Worm (Caenorhabditis elegans) whole organism, L2 larva: Measurements from ENCODE around the gene srt-42.
A peak's percentile ranks its signal among the peaks of the same experiment; 100 is the strongest.

Experiments
- C34F6.9 ChIP-seq: fragments of 150-350 bp; optimal IDR thresholded peaks from 2 replicates; lab custom pipeline; 2014; ENCODE audit warnings: missing biosample characterization, missing genetic modification characterization
- F13H6.1 ChIP-seq: sonication (generic microtip); optimal IDR thresholded peaks from 2 replicates; lab custom pipeline; 2016; ENCODE audit warnings: missing genetic modification characterization, missing compliant biosample characterization
- R02D3.7 ChIP-seq: fragments of 150-350 bp; optimal IDR thresholded peaks from 2 replicates; lab custom pipeline; 2014; ENCODE audit warnings: missing biosample characterization, missing genetic modification characterization
- Y55F3AM.14 ChIP-seq: fragments of 200-800 bp; sonication (Bioruptor generic); optimal IDR thresholded peaks from 2 replicates; lab custom pipeline; 2018; ENCODE audit warnings: mild to moderate bottlenecking, missing genetic modification characterization, missing compliant biosample characterization
- alr-1 ChIP-seq: fragments of 150-350 bp; optimal IDR thresholded peaks from 2 replicates; lab custom pipeline; 2014; ENCODE audit warnings: missing biosample characterization, missing genetic modification characterization
- aly-2 ChIP-seq: fragments of 150-350 bp; optimal IDR thresholded peaks from 2 replicates; lab custom pipeline; 2014; ENCODE audit warnings: missing biosample characterization, missing genetic modification characterization
- ama-1 ChIP-seq: fragments of 150-350 bp; optimal IDR thresholded peaks from 2 replicates; lab custom pipeline; 2018; ENCODE audit warnings: inconsistent platforms
- blmp-1 ChIP-seq: sonication (generic microtip); optimal IDR thresholded peaks from 2 replicates; lab custom pipeline; 2017; ENCODE audit warnings: missing genetic modification characterization, mild to moderate bottlenecking, missing compliant biosample characterization, antibody characterized with exemption, moderate library complexity; ENCODE audit not compliant: insufficient read depth
- ceh-16 ChIP-seq: fragments of 150-350 bp; optimal IDR thresholded peaks from 2 replicates; lab custom pipeline; 2014; ENCODE audit warnings: missing biosample characterization, missing genetic modification characterization
- ceh-82 ChIP-seq: fragments of 150-350 bp; optimal IDR thresholded peaks from 2 replicates; lab custom pipeline; 2014; ENCODE audit warnings: missing biosample characterization, missing genetic modification characterization
- crh-2 ChIP-seq: sonication (generic microtip); optimal IDR thresholded peaks from 2 replicates; lab custom pipeline; 2017; ENCODE audit warnings: missing biosample characterization, missing genetic modification characterization
- egl-27 ChIP-seq: sonication (generic microtip); optimal IDR thresholded peaks from 3 replicates; lab custom pipeline; 2017; ENCODE audit warnings: missing biosample characterization, missing genetic modification reagents, missing genetic modification characterization
- elt-1 ChIP-seq: fragments of 150-350 bp; optimal IDR thresholded peaks from 2 replicates; lab custom pipeline; 2014; ENCODE audit warnings: missing biosample characterization, missing genetic modification characterization
- fos-1 ChIP-seq: fragments of 150-350 bp; optimal IDR thresholded peaks from 2 replicates; lab custom pipeline; 2014; ENCODE audit warnings: missing biosample characterization, missing genetic modification characterization
- gmeb-1 ChIP-seq: fragments of 150-350 bp; optimal IDR thresholded peaks from 2 replicates; lab custom pipeline; 2014; ENCODE audit warnings: missing biosample characterization, missing genetic modification characterization
- lin-13 ChIP-seq: fragments of 150-350 bp; optimal IDR thresholded peaks from 2 replicates; lab custom pipeline; 2014; ENCODE audit warnings: missing biosample characterization, missing genetic modification reagents, missing genetic modification characterization
- lsy-2 ChIP-seq, 2 experiments: fragments of 150-350 bp in 1 of 2; sonication (generic microtip) in 1 of 2; optimal IDR thresholded peaks; 2 replicates each; lab custom pipeline; 2014 to 2017; ENCODE audit warnings: missing biosample characterization in 2 of 2, missing genetic modification characterization in 2 of 2
- mab-5 ChIP-seq: fragments of 150-350 bp; optimal IDR thresholded peaks from 2 replicates; lab custom pipeline; 2014; ENCODE audit warnings: missing biosample characterization, missing genetic modification characterization
- nhr-10 ChIP-seq: sonication (generic microtip); optimal IDR thresholded peaks from 2 replicates; lab custom pipeline; 2017; ENCODE audit warnings: missing biosample characterization, missing genetic modification characterization
- nhr-11 ChIP-seq: fragments of 150-350 bp; optimal IDR thresholded peaks from 2 replicates; lab custom pipeline; 2014; ENCODE audit warnings: missing biosample characterization, missing genetic modification characterization
- nhr-12 ChIP-seq: fragments of 150-350 bp; optimal IDR thresholded peaks from 2 replicates; lab custom pipeline; 2014; ENCODE audit warnings: missing biosample characterization, missing genetic modification characterization
- nhr-129 ChIP-seq: fragments of 150-350 bp; optimal IDR thresholded peaks from 2 replicates; lab custom pipeline; 2014; ENCODE audit warnings: missing biosample characterization, missing genetic modification characterization
- nhr-21 ChIP-seq: fragments of 150-350 bp; optimal IDR thresholded peaks from 2 replicates; lab custom pipeline; 2014; ENCODE audit warnings: missing biosample characterization, missing genetic modification characterization
- nhr-23 ChIP-seq: fragments of 150-350 bp; optimal IDR thresholded peaks from 2 replicates; lab custom pipeline; 2014; ENCODE audit warnings: missing biosample characterization, missing genetic modification reagents, missing genetic modification characterization
- nhr-237 ChIP-seq: fragments of 150-350 bp; optimal IDR thresholded peaks from 2 replicates; lab custom pipeline; 2014; ENCODE audit warnings: missing biosample characterization, missing genetic modification characterization
- nhr-25 ChIP-seq: fragments of 150-350 bp; sonication (generic microtip); optimal IDR thresholded peaks from 3 replicates; lab custom pipeline; 2014; ENCODE audit warnings: missing biosample characterization, missing genetic modification characterization
- nhr-6 ChIP-seq: fragments of 150-350 bp; optimal IDR thresholded peaks from 2 replicates; lab custom pipeline; 2014; ENCODE audit warnings: missing biosample characterization, missing genetic modification characterization
- nhr-77 ChIP-seq: fragments of 150-350 bp; optimal IDR thresholded peaks from 2 replicates; lab custom pipeline; 2014; ENCODE audit warnings: missing biosample characterization, missing genetic modification characterization
- peb-1 ChIP-seq: fragments of 150-350 bp; optimal IDR thresholded peaks from 2 replicates; lab custom pipeline; 2014; ENCODE audit warnings: missing biosample characterization, missing genetic modification characterization
- sem-4 ChIP-seq: fragments of 150-350 bp; optimal IDR thresholded peaks from 2 replicates; lab custom pipeline; 2014; ENCODE audit warnings: missing biosample characterization, missing genetic modification reagents, missing genetic modification characterization
- skn-1 ChIP-seq: sonication (generic microtip); optimal IDR thresholded peaks from 2 replicates; lab custom pipeline; 2017; ENCODE audit warnings: missing biosample characterization, missing genetic modification characterization
- sma-3 ChIP-seq: sonication (generic microtip); optimal IDR thresholded peaks from 2 replicates; lab custom pipeline; 2016; ENCODE audit warnings: missing genetic modification reagents, missing genetic modification characterization, missing compliant biosample characterization
- sma-9 ChIP-seq, 2 experiments: fragments of 150-350 bp in 1 of 2; sonication (generic microtip) in 1 of 2; optimal IDR thresholded peaks; 2 replicates each; lab custom pipeline; 2014 to 2016; ENCODE audit warnings: missing genetic modification characterization in 2 of 2, mild to moderate bottlenecking in 1 of 2, missing biosample characterization in 1 of 2, missing compliant biosample characterization in 1 of 2, missing genetic modification reagents in 1 of 2, moderate library complexity in 1 of 2
- snpc-4 ChIP-seq: fragments of 150-350 bp; optimal IDR thresholded peaks from 2 replicates; lab custom pipeline; 2014; ENCODE audit warnings: missing biosample characterization, missing genetic modification characterization
- unc-39 ChIP-seq: fragments of 150-350 bp; optimal IDR thresholded peaks from 2 replicates; lab custom pipeline; 2014; ENCODE audit warnings: missing biosample characterization, missing genetic modification characterization
- unc-55 ChIP-seq: fragments of 150-350 bp; sonication (generic microtip); optimal IDR thresholded peaks from 3 replicates; lab custom pipeline; 2014; ENCODE audit warnings: missing biosample characterization, missing genetic modification reagents, missing genetic modification characterization
- zag-1 ChIP-seq: fragments of 150-350 bp; optimal IDR thresholded peaks from 2 replicates; lab custom pipeline; 2014; ENCODE audit warnings: missing biosample characterization, missing genetic modification characterization
- ztf-1 ChIP-seq: fragments of 200-800 bp; sonication (Bioruptor generic); conservative IDR thresholded peaks from 2 replicates; pipeline ENCODE4 v1.3.6; 2022; ENCODE audit warnings: missing genetic modification characterization, missing compliant biosample characterization
- ztf-11 ChIP-seq: sonication (generic microtip); optimal IDR thresholded peaks from 2 replicates; lab custom pipeline; 2017; ENCODE audit warnings: missing biosample characterization, missing genetic modification characterization
- ztf-4 ChIP-seq: fragments of 150-350 bp; optimal IDR thresholded peaks from 2 replicates; lab custom pipeline; 2014; ENCODE audit warnings: missing biosample characterization, missing genetic modification characterization

Gene srt-42

DNA sequence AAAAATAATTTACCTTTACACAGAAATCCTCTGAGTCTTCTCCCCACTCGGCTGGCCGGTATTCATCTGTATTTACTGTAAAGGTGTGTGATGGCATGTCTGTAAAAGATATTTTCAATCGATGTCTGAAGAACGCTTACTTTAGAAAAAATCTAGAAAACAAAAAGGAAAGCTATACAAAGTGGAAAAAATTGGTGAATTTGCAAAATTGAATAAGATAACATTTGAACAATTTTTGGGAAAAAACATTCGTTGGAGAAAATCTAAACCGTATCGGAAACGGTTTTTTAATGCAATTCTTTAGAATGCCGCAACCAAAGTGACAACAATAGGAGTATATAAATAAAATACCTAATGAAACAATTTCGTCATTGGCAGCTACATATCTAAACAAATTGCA is 25.3 kb upstream of the srt-42 start, which contains the start of gene F36H9.5:
F36H9.5 (minus strand) TSS at position 101 of the 400 bp plus-strand sequence.
- TF ChIP-seq sem-4 (tag; lab: Kevin White, UChicago) = no peak
- TF ChIP-seq blmp-1 = no peak
- TF ChIP-seq nhr-11 = no peak
- TF ChIP-seq ceh-82 (tag; lab: Kevin White, UChicago) = no peak
- TF ChIP-seq snpc-4 = no peak
- TF ChIP-seq R02D3.7 (tag; lab: Kevin White, UChicago) = no peak
- TF ChIP-seq nhr-129 (tag; lab: Kevin White, UChicago) = no peak
- TF ChIP-seq zag-1 = no peak
- no peak for TF ChIP-seq unc-39 (tag; lab: Kevin White, UChicago)
- TF ChIP-seq C34F6.9 = no peak
- no peak for TF ChIP-seq egl-27 (tag; lab: Kevin White, UChicago)

DNA sequence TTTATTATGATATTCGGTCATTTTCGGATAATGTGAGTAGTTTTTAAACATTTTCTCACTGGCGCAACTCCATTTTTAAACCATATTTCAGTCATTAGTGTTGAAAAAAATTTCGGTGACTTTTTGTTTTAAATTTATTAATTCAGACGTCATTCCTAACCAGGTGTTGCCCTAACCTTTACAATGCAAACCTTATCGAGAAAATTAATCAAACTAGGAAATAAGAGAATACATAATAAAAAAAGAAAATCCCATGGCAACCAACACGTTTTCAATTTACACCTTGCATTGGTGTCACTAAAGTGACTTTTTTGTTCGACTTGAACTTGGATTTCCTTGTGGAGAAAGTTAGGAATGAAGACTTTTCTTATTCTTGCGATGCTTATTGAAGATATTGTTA is 19.1 kb upstream of the srt-42 start, which contains the start of gene F36H9.2:
F36H9.2 (plus strand) TSS at position 301 of the 400 bp plus-strand sequence.
- TF ChIP-seq lin-13 (no peak), ztf-11 (tag; lab: Kevin White, UChicago) (no peak), blmp-1 (no peak), sma-3 (GFP tag; lab: Kevin White, UChicago) (no peak), lsy-2 (tag; optimal IDR thresholded peaks at IDR 0.05; lab: Kevin White, UChicago) (no peak), nhr-25 (tag; lab: Kevin White, UChicago) (no peak), egl-27 (tag; lab: Kevin White, UChicago) (no peak), ztf-1 (GFP tag; lab: Robert Waterston, UW) (no peak), nhr-11 (no peak), peb-1 (no peak), gmeb-1 (tag; lab: Kevin White, UChicago) (no peak), fos-1 (no peak), ama-1 (lab: Kevin White, UChicago) (no peak), R02D3.7 (tag; lab: Kevin White, UChicago) (no peak), skn-1 (tag; lab: Kevin White, UChicago) (no peak), ztf-4 (tag; lab: Kevin White, UChicago) (no peak), nhr-237 (tag; lab: Kevin White, UChicago) (no peak), elt-1 (tag; lab: Kevin White, UChicago) (no peak)

DNA sequence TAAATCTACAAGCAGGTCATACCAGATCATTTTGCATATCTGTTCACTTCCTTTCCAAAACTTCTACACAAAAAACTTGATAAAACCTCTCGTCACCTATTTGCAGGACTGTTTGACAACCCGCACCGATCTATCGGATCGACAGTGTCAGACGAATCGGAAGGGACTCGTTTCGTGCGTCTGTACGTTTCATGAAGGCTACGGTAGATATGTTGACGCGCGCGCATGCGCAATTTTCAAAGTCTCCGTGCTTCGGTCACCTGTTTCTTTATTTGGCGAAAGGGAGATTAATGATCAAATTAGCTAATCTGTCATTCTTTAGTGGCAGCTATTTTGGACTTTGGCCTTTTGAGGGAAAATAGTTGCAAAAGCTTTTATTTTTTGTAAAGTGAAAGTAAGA is 17.8 kb upstream of the srt-42 start:
- TF ChIP-seq Y55F3AM.14 (GFP tag; lab: Kevin White, UChicago) = no peak
- TF ChIP-seq nhr-129 (tag; lab: Kevin White, UChicago) = no peak
- TF ChIP-seq nhr-23 (tag; lab: Kevin White, UChicago) = no peak
- peak; percentile 3 for TF ChIP-seq sem-4 (tag; lab: Kevin White, UChicago)
- TF ChIP-seq unc-39 (tag; lab: Kevin White, UChicago) = no peak
- no peak for TF ChIP-seq crh-2 (tag; lab: Kevin White, UChicago)
- no peak for TF ChIP-seq ama-1 (lab: Kevin White, UChicago)
- no peak for TF ChIP-seq lsy-2 (tag; optimal IDR thresholded peaks at IDR 0.05; lab: Kevin White, UChicago)
- TF ChIP-seq blmp-1 = peak; percentile 59
- TF ChIP-seq nhr-21 (tag; lab: Kevin White, UChicago) = peak; percentile 78
- no peak for TF ChIP-seq nhr-6 (tag; lab: Kevin White, UChicago)
- no peak for TF ChIP-seq ztf-4 (tag; lab: Kevin White, UChicago)
- no peak for TF ChIP-seq nhr-11
- peak; percentile 26 for TF ChIP-seq sma-3 (GFP tag; lab: Kevin White, UChicago)
- no peak for TF ChIP-seq nhr-237 (tag; lab: Kevin White, UChicago)
- no peak for TF ChIP-seq fos-1
- no peak for TF ChIP-seq lin-13
- no peak for TF ChIP-seq nhr-12 (tag; lab: Kevin White, UChicago)
- TF ChIP-seq snpc-4 = no peak
- no peak for TF ChIP-seq C34F6.9
- no peak for TF ChIP-seq zag-1
- no peak for TF ChIP-seq aly-2 (tag; lab: Kevin White, UChicago)
- no peak for TF ChIP-seq ceh-82 (tag; lab: Kevin White, UChicago)
- TF ChIP-seq ztf-11 (tag; lab: Kevin White, UChicago) = no peak
- no peak for TF ChIP-seq nhr-77 (tag; lab: Kevin White, UChicago)
- TF ChIP-seq sma-9 (GFP tag; optimal IDR thresholded peaks at IDR 0.05; lab: Kevin White, UChicago) = no peak
- no peak for TF ChIP-seq sma-9 (tag; optimal IDR thresholded peaks at IDR 0.05; lab: Kevin White, UChicago)
- no peak for TF ChIP-seq unc-55 (GFP tag; lab: Kevin White, UChicago)
- TF ChIP-seq F13H6.1 (tag; lab: Kevin White, UChicago) = no peak
- no peak for TF ChIP-seq nhr-10 (tag; lab: Kevin White, UChicago)
- TF ChIP-seq alr-1 (tag; lab: Kevin White, UChicago) = no peak
- TF ChIP-seq skn-1 (tag; lab: Kevin White, UChicago) = no peak
- peak; percentile 76 for TF ChIP-seq nhr-25 (tag; lab: Kevin White, UChicago)
- no peak for TF ChIP-seq ceh-16
- TF ChIP-seq mab-5 (tag; lab: Kevin White, UChicago) = no peak
